1 fruit fly cellular context compared by ENCODE assay signal in the genomic region with DNA sequence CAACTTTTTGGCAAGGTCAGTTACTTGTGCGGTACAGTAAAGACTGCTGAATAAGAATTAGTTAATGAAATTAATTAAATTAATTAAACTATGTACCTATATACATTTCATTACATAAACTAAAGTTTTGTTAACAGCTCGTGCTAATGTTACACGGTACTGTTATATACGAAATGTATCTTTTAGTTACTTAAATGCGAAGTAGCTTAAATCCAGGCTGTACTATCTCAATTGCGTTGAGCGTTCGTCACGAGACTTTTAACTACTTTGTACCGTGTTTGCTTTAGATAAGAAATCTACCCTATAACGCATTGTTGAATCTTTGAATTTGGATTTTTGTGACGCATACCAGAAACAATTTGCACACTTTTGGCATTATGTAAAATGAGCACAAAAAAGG.
A peak's percentile ranks its signal among the peaks of the same experiment; 100 is the strongest.
TF ChIP-seq lines count a peak whose summit lies in the region.

No protein-coding gene starts in this region.

TF ChIP-seq in whole organism, embryonic, 481 proteins besides CTCF, POLR2A, EP300 and RAD21 (continued from another document):
- peak; percentile 53 for TF ChIP-seq CG11504 (tag; optimal IDR thresholded peaks at IDR 0.05; lab: Kevin White, UChicago)
- TF ChIP-seq Oaz (GFP tag; IDR thresholded peaks at IDR 0.05; lab: Robert Waterston, UW) = no peak
- TF ChIP-seq Camta (GFP tag; optimal IDR thresholded peaks at IDR 0.05; lab: Kevin White, UChicago) = no peak
- TF ChIP-seq nom (GFP tag; optimal IDR thresholded peaks at IDR 0.05; lab: Kevin White, UChicago) = no peak
- TF ChIP-seq kay (GFP tag; optimal IDR thresholded peaks at IDR 0.05; lab: Kevin White, UChicago) = no peak
- TF ChIP-seq Stat92E (GFP tag; optimal IDR thresholded peaks at IDR 0.05; lab: Kevin White, UChicago) = no peak
- peak; percentile 27 for TF ChIP-seq Dip3 (GFP tag; optimal IDR thresholded peaks at IDR 0.05; lab: Kevin White, UChicago)
- no peak for TF ChIP-seq prd (optimal IDR thresholded peaks at IDR 0.05; lab: Kevin White, UChicago)
- peak; percentile 31; the same call in 1 of the 3 replicates for TF ChIP-seq prd (GFP tag; IDR thresholded peaks at IDR 0.05; lab: Robert Waterston, UW)
- TF ChIP-seq Adf1 (GFP tag; IDR thresholded peaks at IDR 0.05; lab: Robert Waterston, UW) = no peak
- peak; percentile 26 to 41 for TF ChIP-seq Pdp1 (GFP tag; optimal IDR thresholded peaks at IDR 0.05; lab: Kevin White, UChicago)
- peak; percentile 57 for TF ChIP-seq CG13296 (GFP tag; optimal IDR thresholded peaks at IDR 0.05; lab: Kevin White, UChicago)
- TF ChIP-seq CG17186 (GFP tag; optimal IDR thresholded peaks at IDR 0.05; lab: Kevin White, UChicago) = no peak
- TF ChIP-seq Sin3A (optimal IDR thresholded peaks at IDR 0.05; lab: Kevin White, UChicago) = no peak
- peak; percentile 37 for TF ChIP-seq Fer2 (tag; optimal IDR thresholded peaks at IDR 0.05; lab: Kevin White, UChicago)
- peak; percentile 3 for TF ChIP-seq CG15514 (GFP tag; optimal IDR thresholded peaks at IDR 0.05; lab: Kevin White, UChicago)
- no peak for TF ChIP-seq kni (GFP tag; optimal IDR thresholded peaks at IDR 0.05; lab: Kevin White, UChicago)
- TF ChIP-seq Chrac-16 (GFP tag; optimal IDR thresholded peaks at IDR 0.05; lab: Kevin White, UChicago) = no peak
- no peak for TF ChIP-seq wor (GFP tag; IDR thresholded peaks at IDR 0.05; lab: Robert Waterston, UW)
- peak; percentile 31 for TF ChIP-seq CG1233 (GFP tag; optimal IDR thresholded peaks at IDR 0.05; lab: Kevin White, UChicago)
- TF ChIP-seq CG2678 (tag; optimal IDR thresholded peaks at IDR 0.05; lab: Kevin White, UChicago) = peak; percentile 77
- TF ChIP-seq nmo (GFP tag; optimal IDR thresholded peaks at IDR 0.05; lab: Kevin White, UChicago) = peak; percentile 36
- peak; percentile 34 for TF ChIP-seq Ets65A (GFP tag; lab: Kevin White, UChicago)
- no peak for TF ChIP-seq zen2 (GFP tag; IDR thresholded peaks at IDR 0.05; lab: Robert Waterston, UW; ENCODE audit: partially characterized antibody)
- no peak for TF ChIP-seq CG34376 (GFP tag; optimal IDR thresholded peaks at IDR 0.05; lab: Kevin White, UChicago)
- no peak for TF ChIP-seq CG5245 (GFP tag; optimal IDR thresholded peaks at IDR 0.05; lab: Kevin White, UChicago)
- TF ChIP-seq Lim3 (GFP tag; IDR thresholded peaks at IDR 0.05; lab: Robert Waterston, UW) = no peak
- TF ChIP-seq CG12236 (GFP tag; optimal IDR thresholded peaks at IDR 0.05; lab: Kevin White, UChicago) = no peak
- TF ChIP-seq CG7556 (GFP tag; optimal IDR thresholded peaks at IDR 0.05; lab: Kevin White, UChicago) = peak; percentile 15
- peak; percentile 65 for TF ChIP-seq CG7839 (tag; optimal IDR thresholded peaks at IDR 0.05; lab: Kevin White, UChicago)
- TF ChIP-seq CG4282 (GFP tag; optimal IDR thresholded peaks at IDR 0.05; lab: Kevin White, UChicago) = no peak
- no peak for TF ChIP-seq Nf-YC (tag; optimal IDR thresholded peaks at IDR 0.05; lab: Kevin White, UChicago)
- TF ChIP-seq CG13624 (GFP tag; optimal IDR thresholded peaks at IDR 0.05; lab: Kevin White, UChicago) = peak; percentile 30
- TF ChIP-seq ham (GFP tag; IDR thresholded peaks at IDR 0.05; lab: Robert Waterston, UW) = no peak
- TF ChIP-seq Rx (GFP tag; IDR thresholded peaks at IDR 0.05; lab: Robert Waterston, UW) = no peak
- no peak for TF ChIP-seq Lhr (GFP tag; optimal IDR thresholded peaks at IDR 0.05; lab: Kevin White, UChicago)
- no peak for TF ChIP-seq CG17568 (GFP tag; optimal IDR thresholded peaks at IDR 0.05; lab: Kevin White, UChicago)
- peak; percentile 18 for TF ChIP-seq CG17385 (GFP tag; optimal IDR thresholded peaks at IDR 0.05; lab: Kevin White, UChicago)
- TF ChIP-seq mam (GFP tag; optimal IDR thresholded peaks at IDR 0.05; lab: Kevin White, UChicago) = peak; percentile 44
- no peak for TF ChIP-seq vnd (GFP tag; IDR thresholded peaks at IDR 0.05; lab: Robert Waterston, UW; ENCODE audit: partially characterized antibody)
- TF ChIP-seq CG13894 (tag; optimal IDR thresholded peaks at IDR 0.05; lab: Kevin White, UChicago) = no peak
- TF ChIP-seq Rfx (GFP tag; IDR thresholded peaks at IDR 0.05; lab: Robert Waterston, UW) = peak; percentile 56
- peak; percentile 46 for TF ChIP-seq fd3F (GFP tag; optimal IDR thresholded peaks at IDR 0.05; lab: Kevin White, UChicago)
- no peak for TF ChIP-seq HmgZ (tag; optimal IDR thresholded peaks at IDR 0.05; lab: Kevin White, UChicago)
